Fruit fly (Drosophila melanogaster) whole organism, prepupa: ENCODE results near the gene CG4586.

Source experiments
- Blimp-1 ChIP-seq: fragments of 200-800 bp; sonication (Bioruptor generic); optimal IDR thresholded peaks from 3 replicates; lab custom pipeline; 2017; ENCODE audit warnings: missing biosample characterization, missing genetic modification characterization, mild to moderate bottlenecking, moderate library complexity, missing genetic modification reagents
- CG10631 ChIP-seq: fragments of 200-800 bp; sonication (Bioruptor generic); optimal IDR thresholded peaks from 2 replicates; lab custom pipeline; 2016; ENCODE audit warnings: missing biosample characterization, missing genetic modification characterization
- CG10669 ChIP-seq: fragments of 200-800 bp; sonication (Bioruptor generic); optimal IDR thresholded peaks from 3 replicates; lab custom pipeline; 2018; ENCODE audit warnings: missing biosample characterization, mild to moderate bottlenecking, missing genetic modification characterization, moderate library complexity
- CG11294 ChIP-seq: fragments of 200-800 bp; sonication (Bioruptor generic); IDR thresholded peaks from 2 replicates; pipeline ENCODE4 v1.3.6; 2022; ENCODE audit warnings: missing biosample characterization, missing genetic modification characterization
- CG11762 ChIP-seq: fragments of 200-800 bp; sonication (Bioruptor generic); optimal IDR thresholded peaks from 3 replicates; lab custom pipeline; 2016; ENCODE audit warnings: missing biosample characterization, missing genetic modification characterization; ENCODE audit not compliant: insufficient read depth
- CG11902 ChIP-seq: fragments of 200-800 bp; sonication (Bioruptor generic); optimal IDR thresholded peaks from 3 replicates; lab custom pipeline; 2016; ENCODE audit warnings: missing biosample characterization, missing genetic modification characterization
- CG15336 ChIP-seq: fragments of 200-800 bp; sonication (Bioruptor generic); IDR thresholded peaks from 2 replicates; pipeline ENCODE4 v1.3.6; 2022; ENCODE audit warnings: missing biosample characterization, missing genetic modification characterization
- CG1621 ChIP-seq: fragments of 200-800 bp; sonication (Bioruptor generic); optimal IDR thresholded peaks from 3 replicates; lab custom pipeline; 2018; ENCODE audit warnings: missing biosample characterization, mild to moderate bottlenecking, missing genetic modification characterization
- CG16779 ChIP-seq: fragments of 200-800 bp; sonication (Bioruptor generic); optimal IDR thresholded peaks from 3 replicates; lab custom pipeline; 2017; ENCODE audit warnings: missing biosample characterization, mild to moderate bottlenecking, missing genetic modification characterization
- CG3032 ChIP-seq: fragments of 200-800 bp; optimal IDR thresholded peaks from 2 replicates; lab custom pipeline; 2019; ENCODE audit warnings: missing biosample characterization, mild to moderate bottlenecking, missing genetic modification characterization, moderate library complexity
- CG32006 ChIP-seq: fragments of 200-800 bp; sonication (Bioruptor generic); optimal IDR thresholded peaks from 3 replicates; lab custom pipeline; 2017; ENCODE audit warnings: missing biosample characterization, mild to moderate bottlenecking, missing genetic modification characterization
- CG34406 ChIP-seq: fragments of 200-800 bp; sonication (Bioruptor generic); optimal IDR thresholded peaks from 3 replicates; lab custom pipeline; 2016; ENCODE audit warnings: missing biosample characterization, missing genetic modification characterization
- CG3919 ChIP-seq: fragments of 200-800 bp; sonication (Bioruptor generic); optimal IDR thresholded peaks from 3 replicates; lab custom pipeline; 2016; ENCODE audit warnings: missing biosample characterization, missing genetic modification characterization
- CG4318 ChIP-seq: fragments of 200-800 bp; sonication (Bioruptor generic); optimal IDR thresholded peaks from 3 replicates; lab custom pipeline; 2017; ENCODE audit warnings: missing biosample characterization, mild to moderate bottlenecking, missing genetic modification characterization
- CG6808 ChIP-seq: fragments of 200-800 bp; sonication (Bioruptor generic); optimal IDR thresholded peaks from 3 replicates; lab custom pipeline; 2017; ENCODE audit warnings: missing biosample characterization, missing genetic modification characterization, mild to moderate bottlenecking, moderate library complexity, missing genetic modification reagents
- CG6854 ChIP-seq: fragments of 200-800 bp; sonication (Bioruptor generic); optimal IDR thresholded peaks from 2 replicates; lab custom pipeline; 2017; ENCODE audit warnings: missing biosample characterization, mild to moderate bottlenecking, missing genetic modification characterization
- CG7368 ChIP-seq: fragments of 200-800 bp; sonication (Bioruptor generic); optimal IDR thresholded peaks from 3 replicates; lab custom pipeline; 2016; ENCODE audit warnings: missing biosample characterization, missing genetic modification characterization
- CG8119 ChIP-seq: fragments of 200-800 bp; sonication (Bioruptor generic); IDR thresholded peaks from 3 replicates; pipeline ENCODE4 v1.3.6; 2022; ENCODE audit warnings: missing biosample characterization, missing genetic modification characterization
- CG9139 ChIP-seq: fragments of 200-800 bp; sonication (Bioruptor generic); optimal IDR thresholded peaks from 3 replicates; lab custom pipeline; 2017; ENCODE audit warnings: missing biosample characterization, mild to moderate bottlenecking, missing genetic modification characterization
- Eip75B ChIP-seq: fragments of 200-800 bp; sonication (Bioruptor generic); optimal IDR thresholded peaks from 3 replicates; lab custom pipeline; 2016; ENCODE audit warnings: missing biosample characterization, missing genetic modification characterization
- Eip78C ChIP-seq: fragments of 200-800 bp; sonication (Bioruptor generic); peaks from one replicate; lab custom pipeline; 2016; ENCODE audit warnings: missing biosample characterization, missing genetic modification characterization
- Eip93F ChIP-seq: fragments of 200-800 bp; sonication (Bioruptor generic); optimal IDR thresholded peaks from 2 replicates; lab custom pipeline; 2016; ENCODE audit warnings: missing biosample characterization, mild to moderate bottlenecking, missing genetic modification characterization
- Ets21C ChIP-seq: fragments of 200-800 bp; sonication (Bioruptor generic); optimal IDR thresholded peaks from 3 replicates; lab custom pipeline; 2016; ENCODE audit warnings: missing biosample characterization, missing genetic modification characterization
- Ets96B ChIP-seq: fragments of 200-800 bp; optimal IDR thresholded peaks from 2 replicates; lab custom pipeline; 2019; ENCODE audit warnings: missing biosample characterization, mild to moderate bottlenecking, missing genetic modification characterization, moderate library complexity
- Gug ChIP-seq: fragments of 200-800 bp; sonication (Bioruptor generic); IDR thresholded peaks from 2 replicates; pipeline ENCODE4 v1.3.6; 2022; ENCODE audit warnings: missing biosample characterization, missing genetic modification characterization
- Hr38 ChIP-seq: sonication (Bioruptor generic); optimal IDR thresholded peaks from 2 replicates; lab custom pipeline; 2016; ENCODE audit warnings: missing biosample characterization, missing genetic modification characterization
- Hr39 ChIP-seq: fragments of 200-800 bp; sonication (Bioruptor generic); optimal IDR thresholded peaks from 2 replicates; lab custom pipeline; 2016; ENCODE audit warnings: missing biosample characterization, missing genetic modification characterization
- Hr4 ChIP-seq: fragments of 200-800 bp; sonication (Bioruptor generic); optimal IDR thresholded peaks from 3 replicates; lab custom pipeline; 2016; ENCODE audit warnings: missing biosample characterization, missing genetic modification characterization
- Met ChIP-seq: fragments of 200-800 bp; sonication (Bioruptor generic); optimal IDR thresholded peaks from 3 replicates; lab custom pipeline; 2016; ENCODE audit warnings: missing biosample characterization, missing genetic modification characterization
- OdsH ChIP-seq: fragments of 200-800 bp; sonication (Bioruptor generic); optimal IDR thresholded peaks from 3 replicates; lab custom pipeline; 2016; ENCODE audit warnings: missing biosample characterization, missing genetic modification characterization
- Sox15 ChIP-seq: fragments of 200-800 bp; sonication (Bioruptor generic); optimal IDR thresholded peaks from 3 replicates; lab custom pipeline; 2016; ENCODE audit warnings: missing biosample characterization, missing genetic modification characterization
- achi ChIP-seq: fragments of 200-800 bp; sonication (Bioruptor generic); optimal IDR thresholded peaks from 3 replicates; lab custom pipeline; 2016; ENCODE audit warnings: missing biosample characterization, missing genetic modification characterization
- acj6 ChIP-seq: fragments of 200-800 bp; sonication (Bioruptor generic); optimal IDR thresholded peaks from 3 replicates; lab custom pipeline; 2016; ENCODE audit warnings: missing biosample characterization, missing genetic modification characterization
- cyc ChIP-seq: fragments of 200-800 bp; sonication (Bioruptor generic); optimal IDR thresholded peaks from 3 replicates; lab custom pipeline; 2016; ENCODE audit warnings: missing biosample characterization, missing genetic modification characterization
- dac ChIP-seq: fragments of 200-800 bp; sonication (Bioruptor generic); optimal IDR thresholded peaks from 2 replicates; lab custom pipeline; 2017; ENCODE audit warnings: missing biosample characterization, mild to moderate bottlenecking, missing genetic modification characterization
- dsx ChIP-seq: fragments of 200-800 bp; optimal IDR thresholded peaks from 3 replicates; lab custom pipeline; 2019; ENCODE audit warnings: missing biosample characterization, mild to moderate bottlenecking, missing genetic modification characterization, moderate library complexity; ENCODE audit not compliant: poor library complexity, severe bottlenecking
- eg ChIP-seq: fragments of 200-800 bp; sonication (Bioruptor generic); IDR thresholded peaks from 3 replicates; pipeline ENCODE4 v1.3.6; 2022; ENCODE audit warnings: missing biosample characterization, missing genetic modification characterization
- esn ChIP-seq: fragments of 200-800 bp; sonication (Bioruptor generic); optimal IDR thresholded peaks from 2 replicates; lab custom pipeline; 2016; ENCODE audit warnings: missing biosample characterization, mild to moderate bottlenecking, missing genetic modification characterization, moderate library complexity
- fkh ChIP-seq: fragments of 200-800 bp; sonication (Bioruptor generic); optimal IDR thresholded peaks from 3 replicates; lab custom pipeline; 2017; ENCODE audit warnings: missing biosample characterization, mild to moderate bottlenecking, missing genetic modification characterization, moderate library complexity
- lz ChIP-seq: fragments of 200-800 bp; sonication (Bioruptor generic); optimal IDR thresholded peaks from 3 replicates; lab custom pipeline; 2016; ENCODE audit warnings: missing biosample characterization, missing genetic modification characterization
- salr ChIP-seq, 2 experiments: fragments of 200-800 bp; sonication (Bioruptor generic); optimal IDR thresholded peaks; 3 replicates each; lab custom pipeline; 2016 to 2018; ENCODE audit warnings: missing biosample characterization in 2 of 2, missing genetic modification characterization in 2 of 2, mild to moderate bottlenecking in 1 of 2
- ss ChIP-seq, 2 experiments: fragments of 200-800 bp; sonication (Bioruptor generic); optimal IDR thresholded peaks; 2 replicates in 1 of 2; 3 replicates in 1 of 2; lab custom pipeline; 2017 to 2018; ENCODE audit warnings: mild to moderate bottlenecking in 2 of 2, missing biosample characterization in 2 of 2, missing genetic modification characterization in 2 of 2, moderate library complexity in 1 of 2
- svp ChIP-seq: fragments of 200-800 bp; sonication (Bioruptor generic); peaks from one replicate; lab custom pipeline; 2016; ENCODE audit warnings: missing biosample characterization, missing genetic modification characterization
- topi ChIP-seq: fragments of 200-800 bp; sonication (Bioruptor generic); optimal IDR thresholded peaks from 3 replicates; lab custom pipeline; 2016; ENCODE audit warnings: missing biosample characterization, missing genetic modification characterization

The CG4586 gene

dm6 chrX:6987091-6987490 lies 17.4 kb downstream of the CG4586 start:
- TF ChIP-seq dsx (GFP tag; lab: Kevin White, UChicago) (peak; percentile 24), CG9139 (GFP tag; lab: Kevin White, UChicago) (peak; percentile 15), achi (no peak)

- TF ChIP-seq svp (GFP tag; lab: Kevin White, UChicago) (peak; percentile 91), CG15336 (GFP tag; lab: Robert Waterston, UW) (no peak)
Observed at dm6 chrX:6988082-6988481, 18.4 kb downstream of the CG4586 start.

DNA sequence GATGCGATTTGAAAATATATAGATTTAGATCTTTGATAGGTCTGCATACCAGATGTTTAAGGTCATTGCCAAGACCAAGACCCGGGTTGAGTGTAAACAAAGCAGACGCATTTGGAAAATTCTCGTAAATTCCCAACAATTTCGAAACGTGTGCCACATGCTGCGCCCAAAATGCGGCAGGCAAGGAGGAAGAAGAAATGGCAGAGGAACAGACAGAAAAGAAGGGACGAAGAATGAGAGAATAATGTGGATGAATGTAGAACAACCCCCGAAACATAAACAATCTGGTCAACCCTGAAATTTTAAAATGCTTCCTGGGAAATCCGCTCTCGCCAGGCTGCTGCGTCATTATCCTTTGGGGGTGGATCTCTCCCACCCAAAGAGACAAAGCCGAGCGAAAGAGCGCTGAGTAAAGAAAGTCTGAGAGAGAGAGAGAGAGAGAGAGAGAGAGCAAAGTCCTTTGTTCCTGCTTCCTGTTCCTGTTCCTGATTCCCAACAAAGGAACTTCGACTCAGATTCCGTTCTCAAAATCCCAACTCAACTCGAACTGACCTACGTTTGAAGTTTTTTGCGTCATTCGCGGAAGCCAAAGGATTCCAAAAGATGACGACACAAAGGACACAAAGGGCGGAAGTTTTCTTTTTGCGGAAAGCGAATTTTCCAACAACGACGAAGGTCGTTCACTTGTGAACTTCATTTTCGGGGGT lies 19.1 kb downstream of the CG4586 start:
- TF ChIP-seq eg (no peak), CG16779 (tag; lab: Kevin White, UChicago) (no peak), Eip75B (GFP tag; lab: Kevin White, UChicago) (no peak)
- TF ChIP-seq, all 60 proteins: peak for 0

DNA sequence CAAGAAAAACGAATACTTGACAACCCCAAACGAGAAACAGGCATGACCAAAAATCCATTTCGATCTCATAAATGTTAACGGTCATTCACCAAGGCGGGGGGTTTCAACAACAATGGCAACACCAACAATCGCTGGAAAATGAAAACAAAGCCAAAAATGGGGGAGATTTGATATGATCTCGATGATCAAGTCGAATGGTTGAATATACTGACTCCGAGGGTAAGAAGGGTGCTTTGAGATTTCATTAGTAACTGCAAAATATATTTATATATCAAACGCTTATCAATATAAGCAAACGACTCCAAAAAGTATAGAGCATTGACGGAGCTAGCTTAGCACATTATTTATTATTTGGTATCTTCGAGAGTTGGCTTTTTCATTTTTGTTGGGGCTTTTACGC lies 20.4 kb downstream of the CG4586 start:
- peak in 1 of 2 experiments; percentile 8 for TF ChIP-seq ss (GFP tag; optimal IDR thresholded peaks at IDR 0.05; lab: Kevin White, UChicago)
- TF ChIP-seq CG15336 (GFP tag; lab: Robert Waterston, UW), result 0 out of 2 replicates have a peak, but pooled peaks have one; percentile 11
- no peak for TF ChIP-seq CG11762 (GFP tag; lab: Kevin White, UChicago)
- no peak for TF ChIP-seq CG1621 (tag; lab: Kevin White, UChicago)
- peak; percentile 28 for TF ChIP-seq lz (GFP tag; lab: Kevin White, UChicago)
- no peak for TF ChIP-seq Sox15 (GFP tag; lab: Kevin White, UChicago)
- peak; percentile 39 for TF ChIP-seq cyc (GFP tag; lab: Kevin White, UChicago)
- no peak for TF ChIP-seq CG11294 (GFP tag; lab: Robert Waterston, UW)
- TF ChIP-seq Blimp-1 (GFP tag; lab: Kevin White, UChicago), result no peak
- no peak for TF ChIP-seq CG6854 (GFP tag; lab: Kevin White, UChicago)
- no peak for TF ChIP-seq fkh (GFP tag; lab: Kevin White, UChicago)
- TF ChIP-seq CG3032, result no peak
- TF ChIP-seq esn (GFP tag; lab: Kevin White, UChicago), result peak; percentile 31
- TF ChIP-seq CG11902 (GFP tag; lab: Kevin White, UChicago), result no peak
- no peak for TF ChIP-seq CG9139 (GFP tag; lab: Kevin White, UChicago)
- TF ChIP-seq dac (GFP tag; lab: Kevin White, UChicago), result no peak
- no peak for TF ChIP-seq CG34406 (GFP tag; lab: Kevin White, UChicago)
- no peak for TF ChIP-seq achi
- peak; percentile 7 for TF ChIP-seq Eip93F
- no peak for TF ChIP-seq CG7368 (GFP tag; lab: Kevin White, UChicago)
- no peak for TF ChIP-seq CG8119
- TF ChIP-seq dsx (GFP tag; lab: Kevin White, UChicago), result no peak
- TF ChIP-seq CG10631 (GFP tag; lab: Kevin White, UChicago), result no peak
- no peak for TF ChIP-seq CG16779 (tag; lab: Kevin White, UChicago)
- no peak for TF ChIP-seq Hr38 (GFP tag; lab: Kevin White, UChicago)
- peak; percentile 41 for TF ChIP-seq Met (GFP tag; lab: Kevin White, UChicago)
- TF ChIP-seq CG4318, result no peak
- TF ChIP-seq CG10669 (GFP tag; lab: Kevin White, UChicago), result no peak
- TF ChIP-seq CG6808 (GFP tag; lab: Kevin White, UChicago), result no peak
- TF ChIP-seq Ets96B (tag; lab: Kevin White, UChicago), result no peak
- TF ChIP-seq salr (GFP tag; optimal IDR thresholded peaks at IDR 0.05; lab: Kevin White, UChicago), result no peak
- no peak for TF ChIP-seq OdsH (GFP tag; lab: Kevin White, UChicago)
- no peak for TF ChIP-seq Hr4 (GFP tag; lab: Kevin White, UChicago)
- TF ChIP-seq CG3919 (GFP tag; lab: Kevin White, UChicago), result peak; percentile 19
- no peak for TF ChIP-seq Ets21C
- TF ChIP-seq acj6 (GFP tag; lab: Kevin White, UChicago), result no peak
- peak; percentile 47 for TF ChIP-seq topi (GFP tag; lab: Kevin White, UChicago)
- TF ChIP-seq Eip78C (GFP tag; lab: Kevin White, UChicago), result peak; percentile 71
- TF ChIP-seq Gug (GFP tag; lab: Robert Waterston, UW), result no peak
- peak; percentile 0 for TF ChIP-seq Hr39 (GFP tag; lab: Kevin White, UChicago)
- peak; percentile 23 for TF ChIP-seq CG32006 (GFP tag; lab: Kevin White, UChicago)
